Fruit fly (Drosophila melanogaster): ENCODE measurements around the gene CG32266.

Gene CG32266

DNA sequence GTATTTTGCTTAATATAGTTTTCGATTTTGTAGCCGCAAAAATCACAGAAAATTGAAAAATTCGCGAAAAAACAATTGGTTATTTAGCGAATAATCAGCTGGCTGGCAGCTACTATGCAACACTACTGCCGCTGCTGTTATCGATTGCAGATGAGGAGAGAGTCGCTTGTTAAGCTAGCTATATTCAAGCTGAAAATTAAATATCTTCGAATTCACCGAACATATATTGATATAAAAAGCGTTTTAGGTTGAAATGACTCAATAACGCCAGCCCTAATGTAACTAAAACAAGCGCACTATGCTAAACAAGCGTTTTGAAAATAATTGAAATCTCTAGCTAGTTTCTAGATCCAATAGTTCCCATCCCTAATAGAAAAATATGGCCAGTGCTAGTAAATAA is 15.7 kb downstream of the CG32266 start, which contains the start of the genes CG32264, ntc and IntS10 (continued):
- TF ChIP-seq ems (GFP tag; optimal IDR thresholded peaks at IDR 0.05) (peak; percentile 16), ftz-f1 (GFP tag; optimal IDR thresholded peaks at IDR 0.05) (no peak), Gsc (GFP tag; IDR thresholded peaks at IDR 0.05) (no peak), CG5245 (GFP tag; optimal IDR thresholded peaks at IDR 0.05) (peak; percentile 38), zfh2 (GFP tag; optimal IDR thresholded peaks at IDR 0.05) (peak; percentile 91), Dbx (GFP tag; IDR thresholded peaks at IDR 0.05) (peak; percentile 87; the same call in 2 of the 3 replicates), CG16813 (GFP tag; IDR thresholded peaks at IDR 0.05; ENCODE audit: partially characterized antibody) (peak; percentile 42; the same call in 2 of the 3 replicates), CG17802 (tag; optimal IDR thresholded peaks at IDR 0.05) (no peak), trem (tag; optimal IDR thresholded peaks at IDR 0.05) (peak; percentile 43), CG11456 (GFP tag; IDR thresholded peaks at IDR 0.05) (peak; percentile 53; the same call in 1 of the 3 replicates), Xrp1 (GFP tag; IDR thresholded peaks at IDR 0.05) (0 out of 2 replicates have a peak, but pooled peaks have one; percentile 51), bsh (GFP tag; optimal IDR thresholded peaks at IDR 0.05) (peak in 1 of 2 experiments; percentile 63), CG12744 (GFP tag; optimal IDR thresholded peaks at IDR 0.05) (peak; percentile 51), CG7786 (GFP tag; optimal IDR thresholded peaks at IDR 0.05) (peak; percentile 78), CG33557 (GFP tag; optimal IDR thresholded peaks at IDR 0.05) (peak; percentile 51), PHDP (tag; optimal IDR thresholded peaks at IDR 0.05) (peak; percentile 66), CG9609 (GFP tag; optimal IDR thresholded peaks at IDR 0.05) (peak; percentile 79), CG2120 (GFP tag; optimal IDR thresholded peaks at IDR 0.05) (peak; percentile 90), Ets65A (GFP tag) (peak; percentile 97), CG1233 (GFP tag; optimal IDR thresholded peaks at IDR 0.05) (peak; percentile 36), slp2 (GFP tag; optimal IDR thresholded peaks at IDR 0.05) (peak; percentile 68), danr (GFP tag; IDR thresholded peaks at IDR 0.05) (0 out of 2 replicates have a peak, but pooled peaks have one; percentile 29), fd96Cb (tag; optimal IDR thresholded peaks at IDR 0.05) (peak; percentile 7), lbe (GFP tag; optimal IDR thresholded peaks at IDR 0.05) (no peak), dysf (GFP tag; IDR thresholded peaks at IDR 0.05) (peak; percentile 64; the same call in 2 of the 3 replicates), CG4282 (GFP tag; optimal IDR thresholded peaks at IDR 0.05) (peak; percentile 64), NfI (GFP tag; optimal IDR thresholded peaks at IDR 0.05) (peak; percentile 80), Dp (GFP tag; optimal IDR thresholded peaks at IDR 0.05) (peak; percentile 24), CG8089 (GFP tag; optimal IDR thresholded peaks at IDR 0.05) (peak; percentile 57), Dip3 (GFP tag; optimal IDR thresholded peaks at IDR 0.05) (peak; percentile 79), pita (GFP tag; optimal IDR thresholded peaks at IDR 0.05) (no peak), CG12104 (GFP tag; optimal IDR thresholded peaks at IDR 0.05) (peak; percentile 38), shn (GFP tag; optimal IDR thresholded peaks at IDR 0.05) (peak; percentile 87), tna (GFP tag; IDR thresholded peaks at IDR 0.05; ENCODE audit: partially characterized antibody) (no peak), Dfd (GFP tag; optimal IDR thresholded peaks at IDR 0.05) (no peak), CG14014 (GFP tag; IDR thresholded peaks at IDR 0.05) (peak; percentile 67), ci (GFP tag; IDR thresholded peaks at IDR 0.05) (0 out of 3 replicates have a peak, but pooled peaks have one; percentile 15), vvl (GFP tag; IDR thresholded peaks at IDR 0.05) (peak; percentile 21; the same call in 1 of the 2 replicates), CG18476 (GFP tag; optimal IDR thresholded peaks at IDR 0.05) (peak; percentile 24), ara (GFP tag; IDR thresholded peaks at IDR 0.05) (no peak), GATAe (GFP tag; conservative IDR thresholded peaks at IDR 0.05) (no peak), her (GFP tag; optimal IDR thresholded peaks at IDR 0.05) (peak; percentile 75), Camta (GFP tag; optimal IDR thresholded peaks at IDR 0.05) (peak; percentile 58), ewg (GFP tag; optimal IDR thresholded peaks at IDR 0.05) (peak; percentile 34), D (optimal IDR thresholded peaks at IDR 0.05) (no peak), D (GFP tag; optimal IDR thresholded peaks at IDR 0.05) (peak; percentile 7), mam (GFP tag; optimal IDR thresholded peaks at IDR 0.05) (peak; percentile 77), HmgZ (tag; optimal IDR thresholded peaks at IDR 0.05) (peak; percentile 80), sim (GFP tag; IDR thresholded peaks at IDR 0.05) (no peak), stwl (tag; optimal IDR thresholded peaks at IDR 0.05) (peak; percentile 98), eyg (GFP tag; optimal IDR thresholded peaks at IDR 0.05) (peak; percentile 62)

Measured in whole organism, embryonic.